Worm (Caenorhabditis elegans) whole organism, midembryonic: ENCODE results near the gene nhr-134.

ENCODE experiments used
- T22C8.4 ChIP-seq: fragments of 200-800 bp; sonication (Bioruptor generic); IDR thresholded peaks from 2 replicates; pipeline ENCODE4 v1.3.6; 2022; ENCODE audit warnings: missing genetic modification characterization, missing compliant biosample characterization
- cog-1 ChIP-seq: sonication (generic microtip); optimal IDR thresholded peaks from 2 replicates; lab custom pipeline; 2016; ENCODE audit warnings: missing genetic modification characterization, missing compliant biosample characterization
- flt-1 ChIP-seq: fragments of 200-800 bp; sonication (Bioruptor generic); IDR thresholded peaks from 2 replicates; pipeline ENCODE4 v1.3.6; 2022; ENCODE audit warnings: missing genetic modification characterization, missing compliant biosample characterization
- med-1 ChIP-seq: sonication (generic microtip); optimal IDR thresholded peaks from 2 replicates; lab custom pipeline; 2017; ENCODE audit warnings: missing genetic modification characterization, mild to moderate bottlenecking, missing compliant biosample characterization, antibody characterized with exemption, missing genetic modification reagents; ENCODE audit not compliant: insufficient read depth
- ref-1 ChIP-seq: fragments of 200-800 bp; sonication (Bioruptor generic); conservative IDR thresholded peaks from 2 replicates; pipeline ENCODE4 v1.3.6; 2022; ENCODE audit warnings: missing genetic modification reagents, missing genetic modification characterization, missing compliant biosample characterization
- tab-1 ChIP-seq: fragments of 200-800 bp; sonication (Bioruptor generic); IDR thresholded peaks from 2 replicates; pipeline ENCODE4 v1.3.6; 2022; ENCODE audit warnings: missing genetic modification characterization, missing compliant biosample characterization
- ztf-29 ChIP-seq: fragments of 200-800 bp; sonication (Bioruptor generic); IDR thresholded peaks from 2 replicates; pipeline ENCODE4 v1.3.6; 2022; ENCODE audit warnings: missing genetic modification reagents, missing genetic modification characterization, missing compliant biosample characterization

- no peak for TF ChIP-seq ztf-29
- TF ChIP-seq ref-1 (GFP tag; lab: Robert Waterston, UW): no peak
- no peak for TF ChIP-seq cog-1 (tag; lab: Kevin White, UChicago)
- no peak for TF ChIP-seq T22C8.4 (GFP tag; lab: Robert Waterston, UW)
- TF ChIP-seq flt-1: no peak
- no peak for TF ChIP-seq tab-1 (GFP tag; lab: Robert Waterston, UW)
- no peak for TF ChIP-seq med-1 (GFP tag; lab: Kevin White, UChicago)
Measured at ce11 chrV:2244751-2245150, 13.7 kb downstream of the nhr-134 start, which contains the start of gene cyp-33C5.
